Fruit fly (Drosophila melanogaster) whole organism: ENCODE measurements around the gene CG14961.

Experiments used
- Dll ChIP-seq: fragments of >200 bp; optimal IDR thresholded peaks from 2 replicates; lab custom pipeline; 2017
- psq ChIP-seq: fragments of >200 bp; optimal IDR thresholded peaks from 2 replicates; lab custom pipeline; 2017

DNA sequence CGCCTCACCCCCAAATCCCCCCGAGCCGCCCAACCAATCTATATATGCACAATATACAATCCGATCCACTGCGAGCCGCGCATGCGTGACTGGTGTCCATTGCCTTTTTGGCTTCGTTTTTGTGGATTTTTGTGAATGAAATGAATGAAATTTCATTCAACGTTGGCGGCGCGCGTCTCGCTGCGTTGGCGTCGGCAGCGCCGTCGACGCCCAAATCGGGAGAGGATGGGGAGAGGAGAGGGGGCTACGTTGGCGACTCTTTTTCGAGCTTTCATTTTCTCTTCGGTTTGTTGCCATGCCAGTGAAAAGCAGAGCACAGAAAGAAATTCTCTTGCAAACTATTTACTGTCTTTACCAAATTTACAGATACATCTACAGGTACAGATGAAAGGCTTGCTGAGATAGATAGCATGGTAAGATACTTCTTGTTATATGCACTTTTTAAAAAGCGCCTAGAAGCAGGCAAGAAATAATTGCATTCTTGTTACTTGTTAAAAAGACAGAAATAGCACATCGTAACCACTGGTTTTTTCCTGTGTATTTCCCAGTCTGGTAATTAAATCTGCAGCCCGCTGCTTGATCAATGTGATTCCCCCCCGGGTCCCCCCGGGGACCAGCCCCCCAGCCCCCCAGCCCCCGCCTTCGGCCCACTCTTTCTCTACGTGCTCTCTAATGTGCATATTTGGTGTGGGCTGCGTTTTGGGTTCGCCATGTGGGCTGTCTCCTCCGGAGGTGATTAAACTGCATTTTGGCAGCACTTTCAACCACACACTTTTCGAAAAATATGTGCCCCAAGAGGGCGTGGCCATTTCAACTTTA, 50.6 kb downstream of the CG14961 start:
- TF ChIP-seq psq (lab: Kevin White, UChicago) (no peak), Dll (lab: Kevin White, UChicago) (no peak)
